Fruit fly (Drosophila melanogaster) whole organism, wandering third instar larva: ENCODE data around the gene CG13409.

Experiments used
- Abd-B ChIP-seq: fragments of >200 bp; optimal IDR thresholded peaks from 2 replicates; lab custom pipeline; 2017; ENCODE audit warnings: missing biosample characterization, missing genetic modification characterization
- CG32264 ChIP-seq: fragments of 200-800 bp; sonication (Bioruptor generic); optimal IDR thresholded peaks from 2 replicates; lab custom pipeline; 2016; ENCODE audit warnings: missing biosample characterization, missing genetic modification characterization
- CG9705 ChIP-seq: fragments of 200-800 bp; sonication (Bioruptor generic); optimal IDR thresholded peaks from 2 replicates; lab custom pipeline; 2018; ENCODE audit warnings: missing biosample characterization, mild to moderate bottlenecking, missing genetic modification characterization
- CrebA ChIP-seq: fragments of 200-800 bp; sonication (Bioruptor generic); optimal IDR thresholded peaks from 2 replicates; lab custom pipeline; 2016; ENCODE audit warnings: missing biosample characterization, mild to moderate bottlenecking, missing genetic modification characterization, borderline replicate concordance
- Dfd ChIP-seq: fragments of >200 bp; optimal IDR thresholded peaks from 2 replicates; lab custom pipeline; 2017; ENCODE audit warnings: missing biosample characterization, missing genetic modification characterization
- Dif ChIP-seq: fragments of 200-275, 200-300 bp; sonication (Bioruptor generic); optimal IDR thresholded peaks from 2 replicates; lab custom pipeline; 2018; ENCODE audit warnings: missing biosample characterization, missing genetic modification characterization; ENCODE audit not compliant: partially characterized antibody
- GATAd ChIP-seq: sonication (Bioruptor generic); optimal IDR thresholded peaks from 2 replicates; lab custom pipeline; 2016; ENCODE audit warnings: missing biosample characterization, missing genetic modification characterization
- HLH106 ChIP-seq: fragments of 200-800 bp; optimal IDR thresholded peaks from 3 replicates; lab custom pipeline; 2019; ENCODE audit warnings: missing biosample characterization, mild to moderate bottlenecking, missing genetic modification characterization, moderate library complexity
- Hnf4 ChIP-seq: fragments of 200-800 bp; sonication (Bioruptor generic); optimal IDR thresholded peaks from 2 replicates; lab custom pipeline; 2016; ENCODE audit warnings: missing biosample characterization, mild to moderate bottlenecking, missing genetic modification characterization
- Hr78 ChIP-seq: fragments of >200 bp; optimal IDR thresholded peaks from 2 replicates; lab custom pipeline; 2017; ENCODE audit warnings: missing biosample characterization, missing genetic modification characterization
- Hr83 ChIP-seq: fragments of 200-300 bp; sonication (Bioruptor generic); optimal IDR thresholded peaks from 2 replicates; lab custom pipeline; 2016; ENCODE audit warnings: missing biosample characterization, mild to moderate bottlenecking, missing genetic modification characterization, moderate library complexity; ENCODE audit not compliant: poor library complexity, severe bottlenecking
- Jra ChIP-seq: sonication (Bioruptor generic); optimal IDR thresholded peaks from 2 replicates; lab custom pipeline; 2016; ENCODE audit warnings: missing biosample characterization, missing genetic modification characterization
- Mio ChIP-seq: sonication (Bioruptor generic); optimal IDR thresholded peaks from 2 replicates; lab custom pipeline; 2016; ENCODE audit warnings: missing biosample characterization, missing genetic modification characterization
- Myc ChIP-seq: fragments of >200 bp; optimal IDR thresholded peaks from 2 replicates; lab custom pipeline; 2017
- N ChIP-seq: fragments of >200 bp; optimal IDR thresholded peaks from 2 replicates; lab custom pipeline; 2018; ENCODE audit warnings: missing biosample characterization, missing external identifiers, missing genetic modification characterization
- OdsH ChIP-seq: fragments of 200-800 bp; sonication (Bioruptor generic); optimal IDR thresholded peaks from 2 replicates; lab custom pipeline; 2016; ENCODE audit warnings: missing biosample characterization, mild to moderate bottlenecking, missing genetic modification characterization
- Rel ChIP-seq, 2 experiments: fragments of 200-800 bp; sonication (Bioruptor generic) in 1 of 2; optimal IDR thresholded peaks; 2 replicates in 1 of 2; 3 replicates in 1 of 2; lab custom pipeline; 2016 to 2019; ENCODE audit warnings: mild to moderate bottlenecking in 2 of 2, missing biosample characterization in 2 of 2, missing genetic modification characterization in 2 of 2, moderate library complexity in 1 of 2
- Vsx2 ChIP-seq: fragments of 200-300, 225-300 bp; sonication (Bioruptor generic); optimal IDR thresholded peaks from 2 replicates; lab custom pipeline; 2018; ENCODE audit warnings: missing biosample characterization, missing genetic modification characterization; ENCODE audit not compliant: partially characterized antibody
- br ChIP-seq: fragments of 200-800 bp; sonication (Bioruptor generic); optimal IDR thresholded peaks from 2 replicates; lab custom pipeline; 2016; ENCODE audit warnings: missing biosample characterization, missing genetic modification characterization
- brk ChIP-seq: fragments of 200-800 bp; sonication (Bioruptor generic); optimal IDR thresholded peaks from 2 replicates; lab custom pipeline; 2016; ENCODE audit warnings: missing biosample characterization, mild to moderate bottlenecking, missing genetic modification characterization
- dsf ChIP-seq: sonication (Bioruptor generic); optimal IDR thresholded peaks from 2 replicates; lab custom pipeline; 2016; ENCODE audit warnings: missing biosample characterization, missing genetic modification characterization, borderline replicate concordance
- ey ChIP-seq: fragments of 200-800 bp; sonication (Bioruptor generic); optimal IDR thresholded peaks from 2 replicates; lab custom pipeline; 2016; ENCODE audit warnings: missing biosample characterization, missing genetic modification characterization
- foxo ChIP-seq, 2 experiments: fragments of 200-800 bp; sonication (Bioruptor generic); optimal IDR thresholded peaks; 2 replicates in 1 of 2; 3 replicates in 1 of 2; lab custom pipeline; 2016 to 2017; ENCODE audit warnings: missing biosample characterization in 2 of 2, missing genetic modification characterization in 2 of 2
- fru ChIP-seq: fragments of 200-800 bp; sonication (Bioruptor generic); optimal IDR thresholded peaks from 3 replicates; lab custom pipeline; 2016; ENCODE audit warnings: missing biosample characterization, mild to moderate bottlenecking, missing genetic modification characterization
- h ChIP-seq: fragments of 200-800 bp; sonication (Bioruptor generic); optimal IDR thresholded peaks from 3 replicates; lab custom pipeline; 2016; ENCODE audit warnings: missing biosample characterization, mild to moderate bottlenecking, missing genetic modification characterization
- jim ChIP-seq: fragments of 175-275, 200-325 bp; sonication (Bioruptor generic); optimal IDR thresholded peaks from 2 replicates; lab custom pipeline; 2016; ENCODE audit warnings: missing biosample characterization, mild to moderate bottlenecking, missing genetic modification characterization
- lola ChIP-seq: fragments of >200 bp; optimal IDR thresholded peaks from 2 replicates; lab custom pipeline; 2017; ENCODE audit warnings: missing biosample characterization, missing genetic modification characterization
- pan ChIP-seq: fragments of >200 bp; optimal IDR thresholded peaks from 2 replicates; lab custom pipeline; 2017
- psq ChIP-seq: fragments of 200-800 bp; sonication (Bioruptor generic); optimal IDR thresholded peaks from 3 replicates; lab custom pipeline; 2017; ENCODE audit warnings: missing biosample characterization, mild to moderate bottlenecking, missing genetic modification characterization, moderate library complexity
- rgr ChIP-seq: fragments of 200-800 bp; sonication (Bioruptor generic); optimal IDR thresholded peaks from 3 replicates; lab custom pipeline; 2016; ENCODE audit warnings: missing biosample characterization, mild to moderate bottlenecking, missing genetic modification characterization
- sage ChIP-seq: fragments of 200-800 bp; sonication (Bioruptor generic); optimal IDR thresholded peaks from 2 replicates; lab custom pipeline; 2016; ENCODE audit warnings: missing biosample characterization, mild to moderate bottlenecking, missing genetic modification characterization
- sv ChIP-seq: fragments of 200-800 bp; sonication (Bioruptor generic); optimal IDR thresholded peaks from 3 replicates; lab custom pipeline; 2016; ENCODE audit warnings: missing biosample characterization, missing genetic modification characterization
- tai ChIP-seq: sonication (Bioruptor generic); optimal IDR thresholded peaks from 2 replicates; lab custom pipeline; 2016; ENCODE audit warnings: missing biosample characterization, missing genetic modification characterization
- woc ChIP-seq: sonication (Bioruptor generic); optimal IDR thresholded peaks from 2 replicates; lab custom pipeline; 2016; ENCODE audit warnings: missing biosample characterization, mild to moderate bottlenecking, missing genetic modification characterization

Gene CG13409

dm6 chr3R:22049134-22049796 is 17.6 kb upstream of the CG13409 start:
- TF ChIP-seq Dif (no peak), br (GFP tag; lab: Kevin White, UChicago) (peak; percentile 20), brk (GFP tag; lab: Kevin White, UChicago) (no peak), woc (GFP tag; lab: Kevin White, UChicago) (no peak), rgr (GFP tag; lab: Kevin White, UChicago) (peak; percentile 35), jim (no peak), HLH106 (tag; lab: Kevin White, UChicago) (peak; percentile 8), sage (GFP tag; lab: Kevin White, UChicago) (no peak), Dfd (GFP tag; lab: Kevin White, UChicago) (no peak), CG32264 (GFP tag; lab: Kevin White, UChicago) (no peak), Vsx2 (no peak), Myc (lab: Kevin White, UChicago) (no peak), ey (peak; percentile 44), Hr78 (GFP tag; lab: Kevin White, UChicago) (no peak), pan (no peak), Hnf4 (GFP tag; lab: Kevin White, UChicago) (peak; percentile 16), sv (peak; percentile 55), CrebA (GFP tag; lab: Kevin White, UChicago) (no peak), fru (GFP tag; lab: Kevin White, UChicago) (peak; percentile 36), h (peak; percentile 42), foxo (GFP tag; optimal IDR thresholded peaks at IDR 0.05; lab: Kevin White, UChicago) (peak in 1 of 2 experiments; percentile 45), Rel (GFP tag; optimal IDR thresholded peaks at IDR 0.05; lab: Kevin White, UChicago) (no peak), Rel (tag; optimal IDR thresholded peaks at IDR 0.05; lab: Kevin White, UChicago) (no peak), Mio (GFP tag; lab: Kevin White, UChicago) (no peak), Hr83 (GFP tag; lab: Kevin White, UChicago) (no peak)

dm6 chr3R:22047412-22047811 is 15.7 kb upstream of the CG13409 start:
- no peak for TF ChIP-seq psq (GFP tag; lab: Kevin White, UChicago)
- TF ChIP-seq Hr83 (GFP tag; lab: Kevin White, UChicago): no peak
- TF ChIP-seq woc (GFP tag; lab: Kevin White, UChicago): no peak
- TF ChIP-seq sage (GFP tag; lab: Kevin White, UChicago): no peak
- no peak for TF ChIP-seq GATAd (GFP tag; lab: Kevin White, UChicago)
- TF ChIP-seq foxo (GFP tag; optimal IDR thresholded peaks at IDR 0.05; lab: Kevin White, UChicago): no peak
- no peak for TF ChIP-seq brk (GFP tag; lab: Kevin White, UChicago)
- no peak for TF ChIP-seq Dfd (GFP tag; lab: Kevin White, UChicago)
- TF ChIP-seq N (GFP tag; lab: Kevin White, UChicago): no peak
- no peak for TF ChIP-seq Jra (GFP tag; lab: Kevin White, UChicago)
- TF ChIP-seq br (GFP tag; lab: Kevin White, UChicago): no peak
- no peak for TF ChIP-seq Hnf4 (GFP tag; lab: Kevin White, UChicago)
- no peak for TF ChIP-seq h
- no peak for TF ChIP-seq dsf (GFP tag; lab: Kevin White, UChicago)
- no peak for TF ChIP-seq tai
- no peak for TF ChIP-seq CrebA (GFP tag; lab: Kevin White, UChicago)

- TF ChIP-seq pan (no peak), br (GFP tag; lab: Kevin White, UChicago) (no peak), Abd-B (GFP tag; lab: Kevin White, UChicago) (no peak), OdsH (GFP tag; lab: Kevin White, UChicago) (no peak), brk (GFP tag; lab: Kevin White, UChicago) (no peak), Dif (no peak), CG9705 (no peak), Vsx2 (no peak), jim (no peak), foxo (GFP tag; optimal IDR thresholded peaks at IDR 0.05; lab: Kevin White, UChicago) (no peak), lola (GFP tag; lab: Kevin White, UChicago) (no peak), tai (no peak), N (GFP tag; lab: Kevin White, UChicago) (no peak), Dfd (GFP tag; lab: Kevin White, UChicago) (no peak), Jra (GFP tag; lab: Kevin White, UChicago) (no peak), Hr78 (GFP tag; lab: Kevin White, UChicago) (no peak), HLH106 (tag; lab: Kevin White, UChicago) (no peak), sage (GFP tag; lab: Kevin White, UChicago) (no peak), Hr83 (GFP tag; lab: Kevin White, UChicago) (no peak)
These were observed 15.0 kb upstream of the CG13409 start for dm6 chr3R:22046723-22047122.
